Fruit fly (Drosophila melanogaster) whole organism, adult: ENCODE results near the gene CAHbeta.

Experiments
- CG14711 ChIP-seq: fragments of 200-800 bp; sonication (Bioruptor generic); optimal IDR thresholded peaks from 2 replicates; lab custom pipeline; 2018; ENCODE audit warnings: missing biosample characterization, mild to moderate bottlenecking, missing genetic modification characterization, moderate library complexity
- CG33017 ChIP-seq: fragments of 200-800 bp; sonication (Bioruptor generic); optimal IDR thresholded peaks from 2 replicates; lab custom pipeline; 2018; ENCODE audit warnings: missing biosample characterization, mild to moderate bottlenecking, missing genetic modification characterization, moderate library complexity
- CG5204 ChIP-seq: fragments of 200-800 bp; sonication (Bioruptor generic); optimal IDR thresholded peaks from 2 replicates; lab custom pipeline; 2016; ENCODE audit warnings: missing biosample characterization, missing genetic modification characterization
- CG7101 ChIP-seq: fragments of 200-800 bp; sonication (Bioruptor generic); optimal IDR thresholded peaks from 2 replicates; lab custom pipeline; 2018; ENCODE audit warnings: missing biosample characterization, mild to moderate bottlenecking, missing genetic modification characterization, moderate library complexity
- Clk ChIP-seq: fragments of 200-800 bp; sonication (Bioruptor generic); optimal IDR thresholded peaks from 2 replicates; lab custom pipeline; 2017; ENCODE audit warnings: missing biosample characterization, missing genetic modification characterization
- Crg-1 ChIP-seq: fragments of 200-800 bp; sonication (Bioruptor generic); optimal IDR thresholded peaks from 2 replicates; lab custom pipeline; 2016; ENCODE audit warnings: missing biosample characterization, missing genetic modification characterization
- Hr96 ChIP-seq: fragments of 200-800 bp; sonication (Bioruptor generic); optimal IDR thresholded peaks from 2 replicates; lab custom pipeline; 2016; ENCODE audit warnings: missing biosample characterization, missing genetic modification characterization
- cic ChIP-seq: fragments of 200-800 bp; sonication (Bioruptor generic); optimal IDR thresholded peaks from 2 replicates; lab custom pipeline; 2017; ENCODE audit warnings: missing biosample characterization, mild to moderate bottlenecking, missing genetic modification characterization, moderate library complexity
- ovo ChIP-seq: fragments of 200-800 bp; sonication (Bioruptor generic); optimal IDR thresholded peaks from 2 replicates; lab custom pipeline; 2016; ENCODE audit warnings: missing biosample characterization, missing genetic modification characterization

dm6 chr3R:9016869-9017268, 36.2 kb downstream of the CAHbeta start:
- TF ChIP-seq CG7101 (tag; lab: Kevin White, UChicago) (no peak), ovo (GFP tag; lab: Kevin White, UChicago) (no peak), Crg-1 (GFP tag; lab: Kevin White, UChicago) (no peak), CG14711 (no peak), Hr96 (GFP tag; lab: Kevin White, UChicago) (no peak), CG33017 (tag; lab: Kevin White, UChicago) (no peak), cic (GFP tag; lab: Kevin White, UChicago) (no peak), Clk (GFP tag; lab: Kevin White, UChicago) (no peak), CG5204 (GFP tag; lab: Kevin White, UChicago) (no peak)
